Fruit fly (Drosophila melanogaster) whole organism, embryonic: Measurements from ENCODE around the gene gammaCOP.

Source experiments
- Asciz ChIP-seq: fragments of 200-800 bp; sonication (Bioruptor generic); optimal IDR thresholded peaks from 2 replicates; lab custom pipeline; 2017; ENCODE audit warnings: missing biosample characterization, mild to moderate bottlenecking, missing genetic modification characterization, missing genetic modification reagents
- BEAF-32 ChIP-seq: fragments of 200-800 bp; sonication (Bioruptor generic); optimal IDR thresholded peaks from 3 replicates; lab custom pipeline; 2017; ENCODE audit warnings: missing biosample characterization, missing genetic modification characterization, mild to moderate bottlenecking, moderate library complexity, missing genetic modification reagents
- CG10565 ChIP-seq: fragments of 200-800 bp; sonication (Bioruptor generic); optimal IDR thresholded peaks from 3 replicates; lab custom pipeline; 2016; ENCODE audit warnings: missing biosample characterization, mild to moderate bottlenecking, missing genetic modification characterization
- CG12219 ChIP-seq: fragments of 200-800 bp; sonication (Bioruptor generic); optimal IDR thresholded peaks from 3 replicates; lab custom pipeline; 2018; ENCODE audit warnings: missing biosample characterization, mild to moderate bottlenecking, missing genetic modification characterization
- CG13424 ChIP-seq: fragments of 200-800 bp; sonication (Bioruptor generic); optimal IDR thresholded peaks from 2 replicates; lab custom pipeline; 2019; ENCODE audit warnings: missing biosample characterization, mild to moderate bottlenecking, missing genetic modification characterization, moderate library complexity
- CG14441 ChIP-seq: fragments of 200-800 bp; sonication (Bioruptor generic); IDR thresholded peaks from 2 replicates; pipeline ENCODE4 v1.3.6; 2022; ENCODE audit warnings: missing biosample characterization, missing genetic modification characterization
- CG17385 ChIP-seq: fragments of 200-800 bp; sonication (Bioruptor generic); optimal IDR thresholded peaks from 3 replicates; lab custom pipeline; 2018; ENCODE audit warnings: missing biosample characterization, mild to moderate bottlenecking, missing genetic modification characterization
- CG17802 ChIP-seq: fragments of 200-800 bp; sonication (Bioruptor generic); optimal IDR thresholded peaks from 2 replicates; lab custom pipeline; 2018; ENCODE audit warnings: missing biosample characterization, mild to moderate bottlenecking, missing genetic modification characterization, moderate library complexity
- CG18619 ChIP-seq: fragments of 200-800 bp; sonication (Bioruptor generic); optimal IDR thresholded peaks from 3 replicates; lab custom pipeline; 2017; ENCODE audit warnings: missing biosample characterization, mild to moderate bottlenecking, missing genetic modification characterization
- CG2116 ChIP-seq: fragments of 200-800 bp; sonication (Bioruptor generic); optimal IDR thresholded peaks from 3 replicates; lab custom pipeline; 2018; ENCODE audit warnings: missing biosample characterization, mild to moderate bottlenecking, missing genetic modification characterization
- CG33213 ChIP-seq: fragments of 200-800 bp; sonication (Bioruptor generic); optimal IDR thresholded peaks from 3 replicates; lab custom pipeline; 2016; ENCODE audit warnings: missing biosample characterization, missing genetic modification characterization
- CG34422 ChIP-seq: fragments of 200-800 bp; sonication (Bioruptor generic); IDR thresholded peaks from 3 replicates; pipeline ENCODE4 v1.3.6; 2022; ENCODE audit warnings: missing biosample characterization, missing genetic modification characterization
- CG42726 ChIP-seq: fragments of 200-800 bp; sonication (Bioruptor generic); IDR thresholded peaks from 2 replicates; pipeline ENCODE4 v1.3.6; 2022; ENCODE audit warnings: missing biosample characterization, missing genetic modification characterization; ENCODE audit not compliant: partially characterized antibody
- CG4820 ChIP-seq: fragments of 200-800 bp; sonication (Bioruptor generic); optimal IDR thresholded peaks from 3 replicates; lab custom pipeline; 2016; ENCODE audit warnings: missing biosample characterization, missing genetic modification characterization
- CG5953 ChIP-seq: fragments of 200-800 bp; sonication (Bioruptor generic); IDR thresholded peaks from 2 replicates; pipeline ENCODE4 v1.3.6; 2022; ENCODE audit warnings: missing biosample characterization, missing genetic modification characterization
- CG6175 ChIP-seq: fragments of 200-800 bp; sonication (Bioruptor generic); IDR thresholded peaks from 3 replicates; pipeline ENCODE4 v1.3.6; 2022; ENCODE audit warnings: missing biosample characterization, missing genetic modification characterization
- CG7372 ChIP-seq: fragments of 200-800 bp; sonication (Bioruptor generic); IDR thresholded peaks from 2 replicates; pipeline ENCODE4 v1.3.6; 2022; ENCODE audit warnings: missing biosample characterization, missing genetic modification characterization
- CG8924 ChIP-seq: fragments of 200-800 bp; optimal IDR thresholded peaks from 3 replicates; lab custom pipeline; 2019; ENCODE audit warnings: missing biosample characterization, mild to moderate bottlenecking, missing genetic modification characterization, moderate library complexity
- CG9215 ChIP-seq: fragments of 200-800 bp; sonication (Bioruptor generic); IDR thresholded peaks from 2 replicates; pipeline ENCODE4 v1.3.6; 2022; ENCODE audit warnings: missing biosample characterization, missing genetic modification characterization
- CG9727 ChIP-seq: fragments of 200-800 bp; sonication (Bioruptor generic); optimal IDR thresholded peaks from 3 replicates; lab custom pipeline; 2017; ENCODE audit warnings: missing biosample characterization, mild to moderate bottlenecking, missing genetic modification characterization
- CG9876 ChIP-seq: fragments of 200-800 bp; sonication (Bioruptor generic); optimal IDR thresholded peaks from 2 replicates; lab custom pipeline; 2016; ENCODE audit warnings: missing biosample characterization, missing genetic modification characterization
- Dref ChIP-seq: fragments of 200-800 bp; sonication (Bioruptor generic); IDR thresholded peaks from 2 replicates; pipeline ENCODE4 v1.3.6; 2022; ENCODE audit warnings: missing biosample characterization, missing genetic modification characterization
- E2f1 ChIP-seq: fragments of 200-800 bp; sonication (Bioruptor generic); IDR thresholded peaks from 2 replicates; pipeline ENCODE4 v1.3.6; 2022; ENCODE audit warnings: missing biosample characterization, missing genetic modification characterization
- Fer2 ChIP-seq: fragments of 200-800 bp; sonication (Bioruptor generic); optimal IDR thresholded peaks from 2 replicates; lab custom pipeline; 2018; ENCODE audit warnings: missing biosample characterization, mild to moderate bottlenecking, missing genetic modification characterization, moderate library complexity
- Hr3 ChIP-seq: fragments of 200-800 bp; sonication (Bioruptor generic); optimal IDR thresholded peaks from 3 replicates; lab custom pipeline; 2016; ENCODE audit warnings: missing biosample characterization, missing genetic modification characterization
- Med ChIP-seq: fragments of 200-800 bp; sonication (Bioruptor generic); peaks from one replicate; lab custom pipeline; 2016; ENCODE audit warnings: missing biosample characterization, missing genetic modification characterization, mild to moderate bottlenecking, inconsistent platforms, moderate library complexity
- Pdp1 ChIP-seq, 2 experiments: fragments of 200-800 bp; sonication (Bioruptor generic); optimal IDR thresholded peaks; 3 replicates each; lab custom pipeline; 2016; ENCODE audit warnings: missing biosample characterization in 2 of 2, missing genetic modification characterization in 2 of 2, mild to moderate bottlenecking in 1 of 2, moderate library complexity in 1 of 2
- Sin3A ChIP-seq: fragments of >200 bp; optimal IDR thresholded peaks from 2 replicates; lab custom pipeline; 2018
- Ssrp ChIP-seq: fragments of 200-800 bp; sonication (Bioruptor generic); optimal IDR thresholded peaks from 2 replicates; lab custom pipeline; 2018; ENCODE audit warnings: missing biosample characterization, mild to moderate bottlenecking, missing genetic modification characterization, moderate library complexity
- ab ChIP-seq: fragments of 200-800 bp; sonication (Bioruptor generic); optimal IDR thresholded peaks from 2 replicates; lab custom pipeline; 2016; ENCODE audit warnings: missing biosample characterization, missing genetic modification characterization
- az2 ChIP-seq: fragments of 200-800 bp; sonication (Bioruptor generic); optimal IDR thresholded peaks from 3 replicates; lab custom pipeline; 2016; ENCODE audit warnings: missing biosample characterization, missing genetic modification characterization
- dan ChIP-seq: fragments of 200-800 bp; sonication (Bioruptor generic); IDR thresholded peaks from 2 replicates; pipeline ENCODE4 v1.3.6; 2022; ENCODE audit warnings: missing biosample characterization, missing genetic modification characterization
- eve ChIP-seq, 2 experiments: fragments of >200 bp; optimal IDR thresholded peaks; 2 replicates each; lab custom pipeline; 2017; ENCODE audit warnings: missing biosample characterization in 2 of 2, missing genetic modification characterization in 2 of 2
- fd102C ChIP-seq: fragments of 200-800 bp; sonication (Bioruptor generic); optimal IDR thresholded peaks from 2 replicates; lab custom pipeline; 2018; ENCODE audit warnings: missing biosample characterization, mild to moderate bottlenecking, missing genetic modification characterization, moderate library complexity
- gcm2 ChIP-seq: fragments of 200-800 bp; sonication (Bioruptor generic); optimal IDR thresholded peaks from 2 replicates; lab custom pipeline; 2016; ENCODE audit warnings: missing biosample characterization, missing genetic modification characterization
- gem ChIP-seq: fragments of 200-800 bp; sonication (Bioruptor generic); optimal IDR thresholded peaks from 2 replicates; lab custom pipeline; 2019; ENCODE audit warnings: missing biosample characterization, mild to moderate bottlenecking, missing genetic modification characterization, moderate library complexity
- gfzf ChIP-seq: fragments of 200-800 bp; sonication (Bioruptor generic); optimal IDR thresholded peaks from 2 replicates; lab custom pipeline; 2016; ENCODE audit warnings: missing biosample characterization, mild to moderate bottlenecking, missing genetic modification characterization, moderate library complexity
- hb ChIP-seq: fragments of 200-800 bp; sonication (Bioruptor generic); IDR thresholded peaks from 3 replicates; pipeline ENCODE4 v1.3.6; 2022; ENCODE audit warnings: missing biosample characterization, missing genetic modification characterization; ENCODE audit not compliant: partially characterized antibody
- lmd ChIP-seq: fragments of 200-800 bp; sonication (Bioruptor generic); IDR thresholded peaks from 2 replicates; pipeline ENCODE4 v1.3.6; 2022; ENCODE audit warnings: missing biosample characterization, missing genetic modification characterization
- lov ChIP-seq, 2 experiments: fragments of 200-800 bp in 1 of 2; fragments of >200 bp in 1 of 2; sonication (Bioruptor generic) in 1 of 2; IDR thresholded peaks in 1 of 2; optimal IDR thresholded peaks in 1 of 2; 2 replicates in 1 of 2; 3 replicates in 1 of 2; pipeline versions ENCODE4 v1.3.6 to Lab custom; 2017 to 2022; ENCODE audit warnings: missing biosample characterization in 1 of 2, missing genetic modification characterization in 1 of 2
- mam ChIP-seq: fragments of 200-800 bp; sonication (Bioruptor generic); optimal IDR thresholded peaks from 3 replicates; lab custom pipeline; 2016; ENCODE audit warnings: missing biosample characterization, missing genetic modification characterization
- nau ChIP-seq: fragments of 200-800 bp; sonication (Bioruptor generic); optimal IDR thresholded peaks from 3 replicates; lab custom pipeline; 2017; ENCODE audit warnings: missing biosample characterization, mild to moderate bottlenecking, missing genetic modification characterization, missing genetic modification reagents
- pfk ChIP-seq: fragments of 200-800 bp; sonication (Bioruptor generic); optimal IDR thresholded peaks from 2 replicates; lab custom pipeline; 2018; ENCODE audit warnings: missing biosample characterization, mild to moderate bottlenecking, missing genetic modification characterization, moderate library complexity
- repo ChIP-seq: fragments of 200-800 bp; sonication (Bioruptor generic); optimal IDR thresholded peaks from 2 replicates; lab custom pipeline; 2016; ENCODE audit warnings: missing biosample characterization, missing genetic modification characterization
- seq ChIP-seq: fragments of 200-800 bp; sonication (Bioruptor generic); IDR thresholded peaks from 2 replicates; pipeline ENCODE4 v1.3.6; 2022; ENCODE audit warnings: missing biosample characterization, missing genetic modification characterization
- sr ChIP-seq: fragments of 200-800 bp; sonication (Bioruptor generic); IDR thresholded peaks from 3 replicates; pipeline ENCODE4 v1.3.6; 2022; ENCODE audit warnings: missing biosample characterization, missing genetic modification characterization
- zfh1 ChIP-seq: fragments of 200-800 bp; sonication (Bioruptor generic); IDR thresholded peaks from 3 replicates; pipeline ENCODE4 v1.3.6; 2022; ENCODE audit warnings: missing biosample characterization, missing genetic modification characterization

The gammaCOP gene

dm6 chr3R:31566738-31567137, 5.2 kb upstream of the gammaCOP start (continued):
- TF ChIP-seq lmd (GFP tag; lab: Robert Waterston, UW) (peak; percentile 65), Fer2 (tag; lab: Kevin White, UChicago) (no peak), CG42726 (GFP tag; lab: Robert Waterston, UW) (no peak), sr (GFP tag; lab: Robert Waterston, UW) (no peak), eve (GFP tag; optimal IDR thresholded peaks at IDR 0.05; lab: Kevin White, UChicago) (no peak), Hr3 (GFP tag; lab: Kevin White, UChicago) (peak; percentile 40), E2f1 (peak; percentile 38; the same call in 1 of the 2 replicates), repo (no peak), CG6175 (GFP tag; lab: Robert Waterston, UW) (no peak), CG13424 (tag; lab: Kevin White, UChicago) (peak; percentile 58), CG10565 (GFP tag; lab: Kevin White, UChicago) (no peak), az2 (GFP tag; lab: Kevin White, UChicago) (peak; percentile 40), CG4820 (GFP tag; lab: Kevin White, UChicago) (peak; percentile 15), gem (tag; lab: Kevin White, UChicago) (peak; percentile 72), mam (no peak), CG18619 (GFP tag; lab: Kevin White, UChicago) (no peak), CG14441 (peak; percentile 54; the same call in 1 of the 2 replicates), CG8924 (tag; lab: Kevin White, UChicago) (peak; percentile 32), CG17802 (tag; lab: Kevin White, UChicago) (peak; percentile 25), CG34422 (GFP tag; lab: Robert Waterston, UW) (0 out of 3 replicates have a peak, but pooled peaks have one; percentile 13), zfh1 (peak; percentile 77), Pdp1 (GFP tag; optimal IDR thresholded peaks at IDR 0.05; lab: Kevin White, UChicago) (peak in 1 of 2 experiments; percentile 10), CG7372 (GFP tag; lab: Robert Waterston, UW) (peak; percentile 54), CG5953 (peak; percentile 50; the same call in 1 of the 2 replicates), dan (GFP tag; lab: Robert Waterston, UW) (no peak), CG12219 (GFP tag; lab: Kevin White, UChicago) (peak; percentile 14), nau (no peak), gcm2 (GFP tag; lab: Kevin White, UChicago) (no peak)

dm6 chr3R:31577351-31577750, 5.4 kb downstream of the gammaCOP start:
- TF ChIP-seq Sin3A = no peak
- peak; percentile 49 for TF ChIP-seq Med (GFP tag; lab: Kevin White, UChicago)

dm6 chr3R:31580032-31580431, 8.1 kb downstream of the gammaCOP start:
- TF ChIP-seq Ssrp (tag; lab: Kevin White, UChicago) = no peak
- TF ChIP-seq lov (optimal IDR thresholded peaks at IDR 0.05; lab: Kevin White, UChicago) = no peak
- no peak for TF ChIP-seq lov (GFP tag; IDR thresholded peaks at IDR 0.05; lab: Robert Waterston, UW)
- TF ChIP-seq CG17385 (GFP tag; lab: Kevin White, UChicago) = peak; percentile 83
- peak; percentile 47 for TF ChIP-seq CG9215
- TF ChIP-seq, all 482 proteins: peak for 2

- no peak for TF ChIP-seq pfk (GFP tag; lab: Kevin White, UChicago)
- TF ChIP-seq Dref (GFP tag; lab: Robert Waterston, UW) = peak; percentile 68
- no peak for TF ChIP-seq CG4820 (GFP tag; lab: Kevin White, UChicago)
- peak; percentile 34 for TF ChIP-seq CG33213
- TF ChIP-seq fd102C (GFP tag; lab: Kevin White, UChicago) = no peak
- TF ChIP-seq Asciz (GFP tag; lab: Kevin White, UChicago) = no peak
- peak; percentile 90 for TF ChIP-seq gfzf
- peak; percentile 68 for TF ChIP-seq BEAF-32
- TF ChIP-seq CG9727 (GFP tag; lab: Kevin White, UChicago) = no peak
- peak; percentile 95 for TF ChIP-seq CG2116
- TF ChIP-seq CG9876 (GFP tag; lab: Kevin White, UChicago) = no peak
- TF ChIP-seq az2 (GFP tag; lab: Kevin White, UChicago) = no peak
- TF ChIP-seq seq (GFP tag; lab: Robert Waterston, UW) = no peak
- peak; percentile 72; the same call in 2 of the 3 replicates for TF ChIP-seq hb
- TF ChIP-seq ab = no peak
These were observed 8.6 kb downstream of the gammaCOP start, which contains the start of the genes pygo and rod for dm6 chr3R:31580586-31580994. TSS of gene pygo (minus strand) at chr3R:31580699. TSS of gene rod (plus strand) at chr3R:31580951.
